Fruit fly (Drosophila melanogaster) whole organism, pupa: ENCODE measurements around the gene MSBP.
A peak's percentile ranks its signal among the peaks of the same experiment; 100 is the strongest.

Experiments
- CG10348 ChIP-seq: fragments of 200-800 bp; sonication (Bioruptor generic); IDR thresholded peaks from 2 replicates; pipeline ENCODE4 v1.3.6; 2022; ENCODE audit warnings: missing biosample characterization, missing genetic modification characterization
- CG12605 ChIP-seq: fragments of 200-800 bp; sonication (Bioruptor generic); IDR thresholded peaks from 2 replicates; pipeline ENCODE4 v1.3.6; 2022; ENCODE audit warnings: missing biosample characterization, missing genetic modification characterization
- CG13204 ChIP-seq: fragments of 200-800 bp; sonication (Bioruptor generic); optimal IDR thresholded peaks from 2 replicates; lab custom pipeline; 2018; ENCODE audit warnings: missing biosample characterization, mild to moderate bottlenecking, missing genetic modification characterization, moderate library complexity
- CG14655 ChIP-seq: fragments of 200-800 bp; sonication (Bioruptor generic); optimal IDR thresholded peaks from 3 replicates; lab custom pipeline; 2017; ENCODE audit warnings: mild to moderate bottlenecking, missing biosample characterization, missing genetic modification reagents, missing genetic modification characterization
- CG15710 ChIP-seq: fragments of 200-800 bp; sonication (Bioruptor generic); optimal IDR thresholded peaks from 2 replicates; lab custom pipeline; 2018; ENCODE audit warnings: missing biosample characterization, mild to moderate bottlenecking, missing genetic modification characterization, moderate library complexity
- CG17806 ChIP-seq: fragments of 200-800 bp; sonication (Bioruptor generic); optimal IDR thresholded peaks from 2 replicates; lab custom pipeline; 2018; ENCODE audit warnings: missing biosample characterization, mild to moderate bottlenecking, missing genetic modification characterization, moderate library complexity
- CG32121 ChIP-seq: fragments of 200-800 bp; sonication (Bioruptor generic); IDR thresholded peaks from 2 replicates; pipeline ENCODE4 v1.3.6; 2022; ENCODE audit warnings: missing biosample characterization, missing genetic modification characterization
- CG34367 ChIP-seq: fragments of 200-800 bp; sonication (Bioruptor generic); optimal IDR thresholded peaks from 2 replicates; lab custom pipeline; 2018; ENCODE audit warnings: missing biosample characterization, mild to moderate bottlenecking, missing genetic modification characterization
- CG4496 ChIP-seq: fragments of 200-800 bp; sonication (Bioruptor generic); IDR thresholded peaks from 3 replicates; pipeline ENCODE4 v1.3.6; 2022; ENCODE audit warnings: missing biosample characterization, missing genetic modification characterization
- CG8159 ChIP-seq: fragments of 200-800 bp; sonication (Bioruptor generic); optimal IDR thresholded peaks from 3 replicates; lab custom pipeline; 2018; ENCODE audit warnings: missing biosample characterization, mild to moderate bottlenecking, missing genetic modification characterization, moderate library complexity
- CG8301 ChIP-seq: fragments of 200-800 bp; sonication (Bioruptor generic); optimal IDR thresholded peaks from 2 replicates; lab custom pipeline; 2018; ENCODE audit warnings: missing biosample characterization, mild to moderate bottlenecking, missing genetic modification characterization
- CG9948 ChIP-seq: fragments of 200-800 bp; sonication (Bioruptor generic); optimal IDR thresholded peaks from 2 replicates; lab custom pipeline; 2018; ENCODE audit warnings: missing biosample characterization, mild to moderate bottlenecking, missing genetic modification characterization, moderate library complexity
- D1 ChIP-seq: fragments of 200-800 bp; sonication (Bioruptor generic); optimal IDR thresholded peaks from 2 replicates; lab custom pipeline; 2018; ENCODE audit warnings: missing biosample characterization, mild to moderate bottlenecking, missing genetic modification characterization, moderate library complexity
- EcR ChIP-seq: fragments of 200-800 bp; sonication (Bioruptor generic); optimal IDR thresholded peaks from 3 replicates; lab custom pipeline; 2019; ENCODE audit warnings: missing biosample characterization, missing genetic modification characterization, mild to moderate bottlenecking, moderate library complexity, missing genetic modification reagents
- Ets98B ChIP-seq: fragments of 200-800 bp; sonication (Bioruptor generic); IDR thresholded peaks from 2 replicates; pipeline ENCODE4 v1.3.6; 2022; ENCODE audit warnings: missing biosample characterization, missing genetic modification characterization
- Pif1A ChIP-seq: fragments of 200-800 bp; sonication (Bioruptor generic); optimal IDR thresholded peaks from 3 replicates; lab custom pipeline; 2016; ENCODE audit warnings: missing biosample characterization, missing genetic modification characterization
- Pif1B ChIP-seq: fragments of 200-800 bp; sonication (Bioruptor generic); optimal IDR thresholded peaks from 3 replicates; lab custom pipeline; 2016; ENCODE audit warnings: missing biosample characterization, missing genetic modification characterization
- Snoo ChIP-seq: fragments of 200-800 bp; sonication (Bioruptor generic); optimal IDR thresholded peaks from 3 replicates; lab custom pipeline; 2017; ENCODE audit warnings: missing biosample characterization, mild to moderate bottlenecking, missing genetic modification characterization, inconsistent platforms
- fd96Ca ChIP-seq: fragments of 200-800 bp; sonication (Bioruptor generic); IDR thresholded peaks from 3 replicates; pipeline ENCODE4 v1.3.6; 2022; ENCODE audit warnings: missing biosample characterization, missing genetic modification characterization
- gl ChIP-seq: fragments of 200-800 bp; sonication (Bioruptor generic); optimal IDR thresholded peaks from 2 replicates; lab custom pipeline; 2018; ENCODE audit warnings: missing biosample characterization, mild to moderate bottlenecking, missing genetic modification characterization
- rn ChIP-seq: fragments of 200-800 bp; sonication (Bioruptor generic); IDR thresholded peaks from 2 replicates; pipeline ENCODE4 v1.3.6; 2022; ENCODE audit warnings: missing biosample characterization, missing genetic modification characterization

Gene MSBP

dm6 chrX:15886411-15887246, 3.3 kb downstream of the MSBP start:
- peak; percentile 81 for TF ChIP-seq CG8301 (tag; lab: Kevin White, UChicago)
- peak; percentile 94 for TF ChIP-seq CG34367 (tag; lab: Kevin White, UChicago)
- peak; percentile 57 for TF ChIP-seq rn (GFP tag; lab: Robert Waterston, UW)
- no peak for TF ChIP-seq CG10348 (GFP tag; lab: Robert Waterston, UW)
- TF ChIP-seq Pif1A (GFP tag; lab: Kevin White, UChicago), result peak; percentile 94
- peak; percentile 65 for TF ChIP-seq EcR (GFP tag; lab: Kevin White, UChicago)
- peak; percentile 86 for TF ChIP-seq CG8159 (tag; lab: Kevin White, UChicago)
- peak; percentile 91 for TF ChIP-seq CG15710 (tag; lab: Kevin White, UChicago)
- peak; percentile 97 for TF ChIP-seq gl (tag; lab: Kevin White, UChicago)
- TF ChIP-seq CG9948, result peak; percentile 79
- peak; percentile 34 for TF ChIP-seq CG14655 (GFP tag; lab: Kevin White, UChicago)
- TF ChIP-seq CG17806 (tag; lab: Kevin White, UChicago), result peak; percentile 84
- peak; percentile 94 for TF ChIP-seq CG4496 (GFP tag; lab: Robert Waterston, UW)
- TF ChIP-seq CG12605 (GFP tag; lab: Robert Waterston, UW), result peak; percentile 97
- peak; percentile 94 for TF ChIP-seq Ets98B (GFP tag; lab: Robert Waterston, UW)
- TF ChIP-seq fd96Ca (GFP tag; lab: Robert Waterston, UW), result peak; percentile 91
- peak; percentile 91 for TF ChIP-seq Pif1B (GFP tag; lab: Kevin White, UChicago)
- TF ChIP-seq Snoo (tag; lab: Kevin White, UChicago), result peak; percentile 54
- peak; percentile 91 for TF ChIP-seq CG13204 (GFP tag; lab: Kevin White, UChicago)
- TF ChIP-seq CG32121 (GFP tag; lab: Robert Waterston, UW), result peak; percentile 91
- no peak for TF ChIP-seq D1 (tag; lab: Kevin White, UChicago)
- TF ChIP-seq, all 21 proteins: peak for 19

dm6 chrX:15875569-15875968, 14.3 kb downstream of the MSBP start:
- TF ChIP-seq CG15710 (tag; lab: Kevin White, UChicago) (no peak), CG12605 (GFP tag; lab: Robert Waterston, UW) (no peak), D1 (tag; lab: Kevin White, UChicago) (no peak), Ets98B (GFP tag; lab: Robert Waterston, UW) (no peak), CG9948 (no peak), CG34367 (tag; lab: Kevin White, UChicago) (no peak), Pif1B (GFP tag; lab: Kevin White, UChicago) (no peak), CG14655 (GFP tag; lab: Kevin White, UChicago) (no peak), fd96Ca (GFP tag; lab: Robert Waterston, UW) (no peak), CG8159 (tag; lab: Kevin White, UChicago) (no peak), Pif1A (GFP tag; lab: Kevin White, UChicago) (no peak)

dm6 chrX:15874437-15874836, 15.5 kb downstream of the MSBP start:
- no peak for TF ChIP-seq fd96Ca (GFP tag; lab: Robert Waterston, UW)
- TF ChIP-seq gl (tag; lab: Kevin White, UChicago), result no peak
- TF ChIP-seq CG14655 (GFP tag; lab: Kevin White, UChicago), result no peak
- no peak for TF ChIP-seq CG10348 (GFP tag; lab: Robert Waterston, UW)
- peak; percentile 50 for TF ChIP-seq EcR (GFP tag; lab: Kevin White, UChicago)
- TF ChIP-seq, all 21 proteins: peak for 1

DNA sequence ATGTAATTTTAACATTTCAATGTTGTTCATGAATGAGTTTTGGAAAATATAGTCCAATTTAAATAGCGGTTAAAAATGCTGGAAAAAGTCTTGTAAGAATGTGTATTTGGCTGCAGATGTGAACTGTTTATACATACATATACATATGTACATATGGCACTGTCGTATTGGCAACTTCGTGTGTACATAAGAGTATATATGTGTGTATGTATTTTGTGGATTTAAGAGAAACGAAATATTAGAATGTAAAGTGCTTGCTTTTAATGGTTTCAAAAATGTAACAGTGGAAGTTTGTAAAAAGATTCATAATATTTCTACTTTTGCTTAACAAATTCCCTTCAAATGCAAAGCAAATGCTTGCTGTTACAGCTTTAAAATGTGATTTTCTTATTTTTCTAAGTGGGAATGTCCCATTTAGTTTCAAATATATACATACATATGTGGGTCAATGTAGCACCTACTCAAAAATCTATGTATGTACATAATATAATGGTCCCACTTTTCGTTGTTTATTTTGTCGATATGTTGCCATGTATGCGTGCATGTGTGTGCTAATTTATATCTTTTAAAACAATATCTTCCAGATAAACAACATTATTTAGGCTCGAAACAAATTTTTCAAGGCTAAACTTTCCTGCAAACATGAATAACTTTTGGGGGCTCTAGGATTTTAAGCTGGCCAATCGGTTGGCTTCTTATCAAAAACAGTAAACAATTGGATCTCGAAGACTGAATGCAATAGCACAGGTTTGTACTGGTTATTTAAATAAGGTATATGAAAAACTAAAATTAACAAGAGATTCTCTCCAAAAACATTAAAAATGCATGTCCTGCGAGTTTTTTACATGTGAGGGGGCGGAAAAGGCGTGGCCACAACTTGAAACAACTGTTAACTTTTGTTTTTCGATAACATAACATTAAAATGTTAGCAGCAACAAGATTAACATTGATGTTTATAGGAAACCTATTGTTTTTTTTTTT, 18.8 kb downstream of the MSBP start:
- no peak for TF ChIP-seq CG9948
- TF ChIP-seq CG4496 (GFP tag; lab: Robert Waterston, UW), result no peak
- TF ChIP-seq Pif1B (GFP tag; lab: Kevin White, UChicago), result no peak
- no peak; the same call in 1 of the 2 replicates for TF ChIP-seq Ets98B (GFP tag; lab: Robert Waterston, UW)
- TF ChIP-seq D1 (tag; lab: Kevin White, UChicago), result no peak
- TF ChIP-seq fd96Ca (GFP tag; lab: Robert Waterston, UW), result no peak
- TF ChIP-seq CG32121 (GFP tag; lab: Robert Waterston, UW), result no peak
- no peak for TF ChIP-seq rn (GFP tag; lab: Robert Waterston, UW)
- TF ChIP-seq CG34367 (tag; lab: Kevin White, UChicago), result no peak
- no peak for TF ChIP-seq CG8159 (tag; lab: Kevin White, UChicago)
- no peak for TF ChIP-seq Snoo (tag; lab: Kevin White, UChicago)

DNA sequence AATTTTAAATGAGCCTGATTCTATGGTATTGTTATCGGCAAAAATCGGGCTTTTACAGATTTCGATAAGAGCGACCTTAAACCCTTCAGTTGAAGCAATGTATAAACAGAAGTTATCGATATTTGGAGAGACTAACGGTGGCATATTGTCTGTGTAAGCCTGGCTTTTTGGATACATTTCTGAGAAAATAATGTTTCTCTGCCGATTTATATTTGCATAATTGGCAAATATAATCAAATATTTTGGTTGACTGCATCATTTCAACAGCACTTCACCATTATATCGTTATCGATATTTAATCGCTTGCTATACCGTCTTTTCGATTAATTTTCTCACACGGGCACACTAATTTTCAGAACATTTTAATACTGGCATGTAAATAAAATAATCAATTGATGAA, 20.1 kb downstream of the MSBP start, which contains the start of gene CG16952:
CG16952 (plus strand) TSS at position 341 of the 400 bp plus-strand sequence.
- TF ChIP-seq CG17806 (tag; lab: Kevin White, UChicago) (no peak), CG34367 (tag; lab: Kevin White, UChicago) (no peak), CG4496 (GFP tag; lab: Robert Waterston, UW) (no peak), gl (tag; lab: Kevin White, UChicago) (no peak), CG15710 (tag; lab: Kevin White, UChicago) (no peak), CG10348 (GFP tag; lab: Robert Waterston, UW) (no peak)
